Worm (Caenorhabditis elegans) whole organism, L2 larva: ENCODE data around the gene gpcp-1.

Experiments
- R02D3.7 ChIP-seq: fragments of 150-350 bp; optimal IDR thresholded peaks from 2 replicates; lab custom pipeline; 2014; ENCODE audit warnings: missing biosample characterization, missing genetic modification characterization
- Y55F3AM.14 ChIP-seq: fragments of 200-800 bp; sonication (Bioruptor generic); optimal IDR thresholded peaks from 2 replicates; lab custom pipeline; 2018; ENCODE audit warnings: mild to moderate bottlenecking, missing genetic modification characterization, missing compliant biosample characterization
- ZK546.5 ChIP-seq: sonication (generic microtip); optimal IDR thresholded peaks from 2 replicates; lab custom pipeline; 2017; ENCODE audit warnings: missing biosample characterization, missing genetic modification characterization
- alr-1 ChIP-seq: fragments of 150-350 bp; optimal IDR thresholded peaks from 2 replicates; lab custom pipeline; 2014; ENCODE audit warnings: missing biosample characterization, missing genetic modification characterization
- ama-1 ChIP-seq: fragments of 150-350 bp; optimal IDR thresholded peaks from 2 replicates; lab custom pipeline; 2018; ENCODE audit warnings: inconsistent platforms
- blmp-1 ChIP-seq: sonication (generic microtip); optimal IDR thresholded peaks from 2 replicates; lab custom pipeline; 2017; ENCODE audit warnings: missing genetic modification characterization, mild to moderate bottlenecking, missing compliant biosample characterization, antibody characterized with exemption, moderate library complexity; ENCODE audit not compliant: insufficient read depth
- ceh-16 ChIP-seq: fragments of 150-350 bp; optimal IDR thresholded peaks from 2 replicates; lab custom pipeline; 2014; ENCODE audit warnings: missing biosample characterization, missing genetic modification characterization
- ceh-82 ChIP-seq: fragments of 150-350 bp; optimal IDR thresholded peaks from 2 replicates; lab custom pipeline; 2014; ENCODE audit warnings: missing biosample characterization, missing genetic modification characterization
- crh-2 ChIP-seq: sonication (generic microtip); optimal IDR thresholded peaks from 2 replicates; lab custom pipeline; 2017; ENCODE audit warnings: missing biosample characterization, missing genetic modification characterization
- egl-27 ChIP-seq: sonication (generic microtip); optimal IDR thresholded peaks from 3 replicates; lab custom pipeline; 2017; ENCODE audit warnings: missing biosample characterization, missing genetic modification reagents, missing genetic modification characterization
- elt-1 ChIP-seq: fragments of 150-350 bp; optimal IDR thresholded peaks from 2 replicates; lab custom pipeline; 2014; ENCODE audit warnings: missing biosample characterization, missing genetic modification characterization
- elt-3 ChIP-seq: sonication (generic microtip); optimal IDR thresholded peaks from 2 replicates; lab custom pipeline; 2017; ENCODE audit warnings: missing biosample characterization, missing genetic modification characterization
- fos-1 ChIP-seq: fragments of 150-350 bp; optimal IDR thresholded peaks from 2 replicates; lab custom pipeline; 2014; ENCODE audit warnings: missing biosample characterization, missing genetic modification characterization
- gmeb-1 ChIP-seq: fragments of 150-350 bp; optimal IDR thresholded peaks from 2 replicates; lab custom pipeline; 2014; ENCODE audit warnings: missing biosample characterization, missing genetic modification characterization
- lin-11 ChIP-seq: fragments of 150-350 bp; sonication (generic microtip); optimal IDR thresholded peaks from 2 replicates; lab custom pipeline; 2014; ENCODE audit warnings: missing biosample characterization, missing genetic modification characterization, inconsistent platforms, mixed read lengths
- lin-13 ChIP-seq: fragments of 150-350 bp; optimal IDR thresholded peaks from 2 replicates; lab custom pipeline; 2014; ENCODE audit warnings: missing biosample characterization, missing genetic modification reagents, missing genetic modification characterization
- lsy-2 ChIP-seq, 2 experiments: fragments of 150-350 bp in 1 of 2; sonication (generic microtip) in 1 of 2; optimal IDR thresholded peaks; 2 replicates each; lab custom pipeline; 2014 to 2017; ENCODE audit warnings: missing biosample characterization in 2 of 2, missing genetic modification characterization in 2 of 2
- mdl-1 ChIP-seq, 2 experiments: fragments of 150-350 bp in 1 of 2; sonication (generic microtip) in 1 of 2; optimal IDR thresholded peaks; 2 replicates each; lab custom pipeline; 2017; ENCODE audit warnings: missing biosample characterization in 2 of 2, missing genetic modification characterization in 2 of 2
- nhr-237 ChIP-seq: fragments of 150-350 bp; optimal IDR thresholded peaks from 2 replicates; lab custom pipeline; 2014; ENCODE audit warnings: missing biosample characterization, missing genetic modification characterization
- nhr-25 ChIP-seq: fragments of 150-350 bp; sonication (generic microtip); optimal IDR thresholded peaks from 3 replicates; lab custom pipeline; 2014; ENCODE audit warnings: missing biosample characterization, missing genetic modification characterization
- nhr-6 ChIP-seq: fragments of 150-350 bp; optimal IDR thresholded peaks from 2 replicates; lab custom pipeline; 2014; ENCODE audit warnings: missing biosample characterization, missing genetic modification characterization
- nhr-77 ChIP-seq: fragments of 150-350 bp; optimal IDR thresholded peaks from 2 replicates; lab custom pipeline; 2014; ENCODE audit warnings: missing biosample characterization, missing genetic modification characterization
- skn-1 ChIP-seq: sonication (generic microtip); optimal IDR thresholded peaks from 2 replicates; lab custom pipeline; 2017; ENCODE audit warnings: missing biosample characterization, missing genetic modification characterization
- sma-3 ChIP-seq: sonication (generic microtip); optimal IDR thresholded peaks from 2 replicates; lab custom pipeline; 2016; ENCODE audit warnings: missing genetic modification reagents, missing genetic modification characterization, missing compliant biosample characterization
- sma-9 ChIP-seq, 2 experiments: fragments of 150-350 bp in 1 of 2; sonication (generic microtip) in 1 of 2; optimal IDR thresholded peaks; 2 replicates each; lab custom pipeline; 2014 to 2016; ENCODE audit warnings: missing genetic modification characterization in 2 of 2, mild to moderate bottlenecking in 1 of 2, missing biosample characterization in 1 of 2, missing compliant biosample characterization in 1 of 2, missing genetic modification reagents in 1 of 2, moderate library complexity in 1 of 2
- unc-39 ChIP-seq: fragments of 150-350 bp; optimal IDR thresholded peaks from 2 replicates; lab custom pipeline; 2014; ENCODE audit warnings: missing biosample characterization, missing genetic modification characterization
- unc-55 ChIP-seq: fragments of 150-350 bp; sonication (generic microtip); optimal IDR thresholded peaks from 3 replicates; lab custom pipeline; 2014; ENCODE audit warnings: missing biosample characterization, missing genetic modification reagents, missing genetic modification characterization
- unc-62 ChIP-seq: fragments of 150-350 bp; optimal IDR thresholded peaks from 2 replicates; lab custom pipeline; 2014; ENCODE audit warnings: missing biosample characterization, missing genetic modification reagents, missing genetic modification characterization
- zag-1 ChIP-seq: fragments of 150-350 bp; optimal IDR thresholded peaks from 2 replicates; lab custom pipeline; 2014; ENCODE audit warnings: missing biosample characterization, missing genetic modification characterization
- ztf-1 ChIP-seq: fragments of 200-800 bp; sonication (Bioruptor generic); conservative IDR thresholded peaks from 2 replicates; pipeline ENCODE4 v1.3.6; 2022; ENCODE audit warnings: missing genetic modification characterization, missing compliant biosample characterization
- ztf-11 ChIP-seq: sonication (generic microtip); optimal IDR thresholded peaks from 2 replicates; lab custom pipeline; 2017; ENCODE audit warnings: missing biosample characterization, missing genetic modification characterization

The gpcp-1 gene

DNA sequence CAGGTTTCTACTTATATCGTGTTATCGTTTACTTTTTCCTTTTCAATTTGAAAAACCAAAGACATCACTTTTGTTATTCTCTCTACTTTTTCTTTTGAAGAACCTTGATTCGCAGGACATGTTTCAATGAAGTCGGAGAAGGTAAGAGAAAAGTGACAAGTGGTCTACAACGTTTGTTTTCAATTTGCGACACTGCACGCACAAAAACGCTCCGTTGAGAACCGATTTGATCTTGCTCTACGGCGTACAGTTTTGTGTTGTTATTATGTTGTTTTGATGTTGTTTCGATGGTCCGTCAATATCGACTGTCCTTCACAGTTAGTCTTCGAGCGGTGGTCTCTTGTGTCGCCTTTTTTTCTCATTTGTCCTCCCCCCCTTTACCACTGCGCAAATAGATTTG is 21.0 kb downstream of the gpcp-1 start, which contains the start of gene pccb-1:
Gene pccb-1 (plus strand): TSS at position 127 of the 400 bp plus-strand sequence.
- TF ChIP-seq unc-62 (GFP tag; lab: Kevin White, UChicago) = no peak
- no peak for TF ChIP-seq ceh-16 (tag; lab: Kevin White, UChicago)
- TF ChIP-seq ceh-82 (tag; lab: Kevin White, UChicago) = no peak
- no peak for TF ChIP-seq mdl-1 (tag; optimal IDR thresholded peaks at IDR 0.05; lab: Kevin White, UChicago)
- no peak for TF ChIP-seq lsy-2 (tag; optimal IDR thresholded peaks at IDR 0.05; lab: Kevin White, UChicago)

- no peak for TF ChIP-seq zag-1
- TF ChIP-seq unc-39 = no peak
- no peak for TF ChIP-seq unc-55 (GFP tag; lab: Kevin White, UChicago)
- no peak for TF ChIP-seq fos-1
- TF ChIP-seq unc-62 (GFP tag; lab: Kevin White, UChicago) = no peak
- no peak for TF ChIP-seq crh-2 (tag; lab: Kevin White, UChicago)
- no peak for TF ChIP-seq elt-3 (tag; lab: Kevin White, UChicago)
Measured at ce11 chrX:3087647-3088046, 22.8 kb downstream of the gpcp-1 start.

DNA sequence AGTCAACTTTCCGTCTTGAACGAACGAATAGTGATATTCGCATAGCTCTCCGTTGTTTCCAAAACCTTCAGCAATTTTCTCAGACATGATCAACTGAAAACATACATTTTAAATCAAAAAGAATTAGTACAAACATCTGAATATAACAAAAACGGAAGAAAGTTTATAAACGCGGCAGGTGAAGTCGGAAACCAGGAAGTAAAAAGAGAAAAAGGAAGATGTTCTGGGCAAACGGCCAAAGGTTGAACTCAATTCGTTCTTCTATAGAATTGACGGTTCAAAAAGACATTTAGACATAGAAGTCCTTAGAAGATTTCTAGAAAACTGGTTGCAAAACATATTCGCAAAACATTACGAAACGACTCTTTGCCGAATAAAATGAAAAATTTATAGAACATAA is 23.2 kb downstream of the gpcp-1 start, which contains the start of gene F52E4.5:
Gene F52E4.5 (minus strand): TSS at position 101 of the 400 bp plus-strand sequence.
- no peak for TF ChIP-seq ceh-82 (tag; lab: Kevin White, UChicago)
- no peak for TF ChIP-seq nhr-25 (tag; lab: Kevin White, UChicago)
- no peak for TF ChIP-seq lin-13
- TF ChIP-seq elt-3 (tag; lab: Kevin White, UChicago) = no peak
- no peak for TF ChIP-seq skn-1 (tag; lab: Kevin White, UChicago)

ce11 chrX:3080825-3081224 is 29.6 kb downstream of the gpcp-1 start, which contains the start of gene twk-16:
Gene twk-16, plus strand, starts transcription at chrX:3081125.
- TF ChIP-seq nhr-6 (tag; lab: Kevin White, UChicago) (no peak), ztf-1 (GFP tag; lab: Robert Waterston, UW) (no peak), sma-9 (GFP tag; optimal IDR thresholded peaks at IDR 0.05; lab: Kevin White, UChicago) (no peak), sma-9 (tag; optimal IDR thresholded peaks at IDR 0.05; lab: Kevin White, UChicago) (no peak), ceh-16 (tag; lab: Kevin White, UChicago) (no peak), nhr-237 (tag; lab: Kevin White, UChicago) (no peak), mdl-1 (tag; optimal IDR thresholded peaks at IDR 0.05; lab: Kevin White, UChicago) (no peak), R02D3.7 (tag; lab: Kevin White, UChicago) (no peak), lin-11 (no peak), ama-1 (lab: Kevin White, UChicago) (no peak), fos-1 (no peak), ZK546.5 (tag; lab: Kevin White, UChicago) (no peak), zag-1 (no peak), alr-1 (tag; lab: Kevin White, UChicago) (no peak), sma-3 (GFP tag; lab: Kevin White, UChicago) (no peak)

- TF ChIP-seq sma-9 (GFP tag; optimal IDR thresholded peaks at IDR 0.05; lab: Kevin White, UChicago) (no peak), sma-9 (tag; optimal IDR thresholded peaks at IDR 0.05; lab: Kevin White, UChicago) (no peak), crh-2 (tag; lab: Kevin White, UChicago) (no peak), blmp-1 (tag; lab: Kevin White, UChicago) (no peak), sma-3 (GFP tag; lab: Kevin White, UChicago) (no peak), skn-1 (tag; lab: Kevin White, UChicago) (no peak), R02D3.7 (tag; lab: Kevin White, UChicago) (no peak), zag-1 (no peak), ZK546.5 (tag; lab: Kevin White, UChicago) (no peak), Y55F3AM.14 (GFP tag; lab: Kevin White, UChicago) (no peak), elt-1 (no peak), ztf-11 (no peak), egl-27 (tag; lab: Kevin White, UChicago) (no peak), gmeb-1 (tag; lab: Kevin White, UChicago) (no peak), nhr-77 (no peak), ceh-82 (tag; lab: Kevin White, UChicago) (no peak)
Measured at ce11 chrX:3070322-3070721, 40.1 kb downstream of the gpcp-1 start, which contains the start of gene ceh-31. Gene ceh-31, minus strand, starts transcription at chrX:3070422.
